Worm (Caenorhabditis elegans) whole organism, L4 larva: Measurements from ENCODE around the gene C53C11.5.

ENCODE experiments used
- D1046.2 ChIP-seq: fragments of 200-800 bp; sonication (Bioruptor generic); IDR thresholded peaks from 2 replicates; pipeline ENCODE4 v1.3.6; 2022; ENCODE audit warnings: missing genetic modification characterization, missing compliant biosample characterization
- ZK546.5 ChIP-seq, 2 experiments: sonication (generic microtip); optimal IDR thresholded peaks; 2 replicates each; lab custom pipeline; 2017; ENCODE audit warnings: missing biosample characterization in 2 of 2, missing genetic modification characterization in 2 of 2
- ama-1 ChIP-seq: fragments of 150-350 bp; optimal IDR thresholded peaks from 2 replicates; lab custom pipeline; 2014; ENCODE audit warnings: inconsistent platforms, mixed read lengths
- ceh-28 ChIP-seq: fragments of 150-350 bp; optimal IDR thresholded peaks from 2 replicates; lab custom pipeline; 2014; ENCODE audit warnings: missing biosample characterization, missing genetic modification reagents, missing genetic modification characterization
- egl-43 ChIP-seq: fragments of 200-800 bp; sonication (Bioruptor generic); IDR thresholded peaks from 2 replicates; pipeline ENCODE4 v1.3.6; 2022; ENCODE audit warnings: missing genetic modification reagents, missing genetic modification characterization, missing compliant biosample characterization
- jun-1 ChIP-seq: fragments of 150-350 bp; optimal IDR thresholded peaks from 2 replicates; lab custom pipeline; 2014; ENCODE audit warnings: missing biosample characterization, missing genetic modification reagents, missing genetic modification characterization
- lsy-2 ChIP-seq, 2 experiments: fragments of 150-350 bp in 1 of 2; sonication (generic microtip) in 1 of 2; optimal IDR thresholded peaks; 2 replicates each; lab custom pipeline; 2014 to 2017; ENCODE audit warnings: missing biosample characterization in 2 of 2, missing genetic modification characterization in 2 of 2
- madf-5 ChIP-seq, 2 experiments: fragments of 200-800 bp; sonication (Bioruptor generic); IDR thresholded peaks; 2 replicates each; pipeline ENCODE4 v1.3.6; 2022; ENCODE audit warnings: missing compliant biosample characterization in 2 of 2, missing genetic modification characterization in 2 of 2
- nhr-11 ChIP-seq: fragments of 150-350 bp; optimal IDR thresholded peaks from 2 replicates; lab custom pipeline; 2014; ENCODE audit warnings: missing biosample characterization, missing genetic modification characterization
- nhr-28 ChIP-seq: fragments of 150-350 bp; optimal IDR thresholded peaks from 2 replicates; lab custom pipeline; 2014; ENCODE audit warnings: missing biosample characterization, missing genetic modification characterization
- php-3 ChIP-seq: fragments of 200-800 bp; sonication (Bioruptor generic); IDR thresholded peaks from 2 replicates; pipeline ENCODE4 v1.3.6; 2022; ENCODE audit warnings: missing genetic modification reagents, missing genetic modification characterization, missing compliant biosample characterization
- snpc-4 ChIP-seq: fragments of 150-350 bp; optimal IDR thresholded peaks from 2 replicates; lab custom pipeline; 2014; ENCODE audit warnings: missing biosample characterization, missing genetic modification characterization
- tra-1 ChIP-seq: fragments of 200-800 bp; sonication (Bioruptor generic); IDR thresholded peaks from 2 replicates; pipeline ENCODE4 v1.3.6; 2022; ENCODE audit warnings: missing genetic modification reagents, missing genetic modification characterization, missing compliant biosample characterization
- unc-39 ChIP-seq: sonication (generic microtip); optimal IDR thresholded peaks from 2 replicates; lab custom pipeline; 2017; ENCODE audit warnings: missing biosample characterization, missing genetic modification characterization

- TF ChIP-seq snpc-4 (tag; lab: Kevin White, UChicago), result no peak
- no peak for TF ChIP-seq tra-1 (GFP tag; lab: Robert Waterston, UW)
- no peak for TF ChIP-seq ZK546.5 (tag; optimal IDR thresholded peaks at IDR 0.05; lab: Kevin White, UChicago)
- TF ChIP-seq unc-39, result no peak
- TF ChIP-seq lsy-2 (tag; optimal IDR thresholded peaks at IDR 0.05; lab: Kevin White, UChicago), result no peak
- TF ChIP-seq ama-1 (lab: Kevin White, UChicago), result no peak
- TF ChIP-seq D1046.2, result no peak
- TF ChIP-seq nhr-11 (tag; lab: Kevin White, UChicago), result no peak
- TF ChIP-seq madf-5 (GFP tag; IDR thresholded peaks at IDR 0.05; lab: Robert Waterston, UW), result 0 out of 4 replicates have a peak, but pooled peaks of 1 of the 2 experiments have one; percentile 54
- no peak for TF ChIP-seq nhr-28 (tag; lab: Kevin White, UChicago)
- no peak for TF ChIP-seq jun-1 (tag; lab: Kevin White, UChicago)
- no peak for TF ChIP-seq ceh-28 (tag; lab: Kevin White, UChicago)
- TF ChIP-seq egl-43, result no peak
- no peak for TF ChIP-seq php-3 (GFP tag; lab: Robert Waterston, UW)
These were observed 29.6 kb downstream of the C53C11.5 start for ce11 chrX:17363491-17363890.
